Worm (Caenorhabditis elegans): ENCODE results near the gene F39F10.2.

F39F10.2 gene

DNA sequence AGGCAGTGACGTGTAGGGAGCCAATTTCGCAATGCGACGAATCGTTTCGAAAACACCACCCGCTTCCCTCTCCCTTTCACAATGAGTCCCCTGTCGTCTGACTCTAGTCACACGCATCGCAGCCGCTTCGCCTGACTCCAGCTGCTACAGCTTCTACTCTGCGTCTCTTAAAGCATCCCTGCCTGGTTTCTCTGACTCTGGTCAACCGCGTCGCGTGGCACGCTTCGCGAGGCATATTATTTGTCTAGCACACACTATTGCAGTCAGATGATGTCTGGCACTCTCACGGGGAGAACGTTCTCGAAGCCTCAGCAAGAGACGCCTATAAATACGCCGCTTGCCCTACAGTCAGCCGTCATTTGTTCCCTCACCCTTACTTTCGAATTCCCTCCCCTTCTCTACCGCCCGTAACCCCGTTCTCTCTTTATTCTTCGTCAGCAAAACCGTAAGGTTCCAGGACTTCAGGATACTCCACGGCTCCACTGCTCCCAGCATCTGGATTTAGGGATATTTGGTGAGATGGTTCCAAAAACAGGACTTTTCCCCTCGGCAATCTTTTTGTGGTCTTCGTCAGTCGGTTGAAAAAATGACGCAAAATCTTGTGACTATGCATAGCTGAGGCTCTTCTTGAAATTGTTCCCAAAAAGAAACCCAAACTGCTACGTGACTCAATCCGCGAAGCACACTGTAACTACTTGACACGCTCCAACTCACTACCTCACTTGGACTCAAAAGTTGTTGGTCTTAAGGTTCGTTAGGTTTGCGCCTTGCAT is 35.1 kb downstream of the F39F10.2 start (continued):
- TF ChIP-seq vab-15 (tag; optimal IDR thresholded peaks at IDR 0.05) (peak; percentile 87), mab-9 (GFP tag; IDR thresholded peaks at IDR 0.05) (peak; percentile 85), nhr-12 (tag; optimal IDR thresholded peaks at IDR 0.05) (peak; percentile 70), nhr-11 (tag; optimal IDR thresholded peaks at IDR 0.05) (peak; percentile 94), lsy-2 (tag; optimal IDR thresholded peaks at IDR 0.05) (peak; percentile 90 to 97), pax-3 (tag; optimal IDR thresholded peaks at IDR 0.05) (peak; percentile 97), lir-3 (tag; optimal IDR thresholded peaks at IDR 0.05; ENCODE audit: poor library complexity) (peak; percentile 86), elt-2 (tag; optimal IDR thresholded peaks at IDR 0.05) (peak; percentile 82), ztf-11 (tag; optimal IDR thresholded peaks at IDR 0.05) (peak in 1 of 2 experiments; percentile 88), ama-1 (optimal IDR thresholded peaks at IDR 0.05) (peak; percentile 100), isw-1 (GFP tag; IDR thresholded peaks at IDR 0.05) (peak; percentile 91), nhr-47 (tag; optimal IDR thresholded peaks at IDR 0.05) (peak; percentile 99), nhr-84 (tag; optimal IDR thresholded peaks at IDR 0.05) (no peak), lin-14 (GFP tag; optimal IDR thresholded peaks at IDR 0.05) (peak; percentile 99), ztf-4 (tag; optimal IDR thresholded peaks at IDR 0.05) (peak; percentile 97), ces-1 (GFP tag; optimal IDR thresholded peaks at IDR 0.05) (no peak), aly-2 (tag; optimal IDR thresholded peaks at IDR 0.05) (peak; percentile 73), skn-1 (tag; optimal IDR thresholded peaks at IDR 0.05) (peak; percentile 87), pag-3 (tag; optimal IDR thresholded peaks at IDR 0.05; ENCODE audit: borderline replicate concordance, insufficient read depth) (no peak), C34B4.2 (tag; optimal IDR thresholded peaks at IDR 0.05) (peak; percentile 9), grh-1 (GFP tag; IDR thresholded peaks at IDR 0.05) (peak; percentile 95), sup-37 (GFP tag; optimal IDR thresholded peaks at IDR 0.05) (peak; percentile 88), unc-98 (GFP tag; IDR thresholded peaks at IDR 0.05) (peak; percentile 72; the same call in 1 of the 2 replicates), alr-1 (tag; optimal IDR thresholded peaks at IDR 0.05; ENCODE audit: borderline replicate concordance) (no peak), nhr-237 (tag; optimal IDR thresholded peaks at IDR 0.05) (peak; percentile 94), egl-27 (tag; optimal IDR thresholded peaks at IDR 0.05) (peak; percentile 36 to 86), ceh-88 (GFP tag; IDR thresholded peaks at IDR 0.05) (peak; percentile 91), nhr-20 (tag; optimal IDR thresholded peaks at IDR 0.05) (peak; percentile 99), fkh-10 (GFP tag; optimal IDR thresholded peaks at IDR 0.05) (peak; percentile 97), mef-2 (tag; optimal IDR thresholded peaks at IDR 0.05) (peak; percentile 95), aha-1 (tag; optimal IDR thresholded peaks at IDR 0.05) (peak; percentile 74), swsn-7 (tag; optimal IDR thresholded peaks at IDR 0.05) (peak; percentile 98), unc-30 (tag; optimal IDR thresholded peaks at IDR 0.05) (peak; percentile 15), egl-13 (tag; optimal IDR thresholded peaks at IDR 0.05) (peak; percentile 97), elt-3 (tag; optimal IDR thresholded peaks at IDR 0.05) (peak in 3 of 6 experiments; percentile 87 to 96 (median 95)), zag-1 (tag; optimal IDR thresholded peaks at IDR 0.05) (peak; percentile 91), ceh-82 (tag; optimal IDR thresholded peaks at IDR 0.05) (peak; percentile 72 to 94 (median 91)), unc-130 (tag; optimal IDR thresholded peaks at IDR 0.05) (peak; percentile 86), ceh-90 (tag; optimal IDR thresholded peaks at IDR 0.05) (no peak), F16B12.6 (tag; optimal IDR thresholded peaks at IDR 0.05) (no peak), Y116A8C.19 (tag; optimal IDR thresholded peaks at IDR 0.05; ENCODE audit: borderline replicate concordance) (no peak), dsc-1 (tag; optimal IDR thresholded peaks at IDR 0.05) (peak; percentile 98), fkh-8 (tag; optimal IDR thresholded peaks at IDR 0.05) (peak; percentile 100), ets-5 (GFP tag; IDR thresholded peaks at IDR 0.05) (no peak), nhr-28 (tag; optimal IDR thresholded peaks at IDR 0.05) (peak; percentile 47), nhr-85 (tag) (peak; percentile 99), unc-86 (tag; optimal IDR thresholded peaks at IDR 0.05) (peak; percentile 98), fkh-4 (tag; optimal IDR thresholded peaks at IDR 0.05; ENCODE audit: borderline replicate concordance) (peak; percentile 19), efl-1 (optimal IDR thresholded peaks at IDR 0.05) (peak; percentile 84 to 92), efl-1 (GFP tag; optimal IDR thresholded peaks at IDR 0.05 in 1 of 2) (peak; percentile 60 to 96), xbp-1 (tag; optimal IDR thresholded peaks at IDR 0.05) (peak; percentile 95)
